Fruit fly (Drosophila melanogaster): ENCODE measurements around the gene Myc.
A peak's percentile ranks its signal among the peaks of the same experiment; 100 is the strongest.

Myc gene

dm6 chrX:3381667-3382066, 8.7 kb downstream of the Myc start:
- TF ChIP-seq noc (tag; optimal IDR thresholded peaks at IDR 0.05) = peak; percentile 48

- no peak for TF ChIP-seq noc (tag; optimal IDR thresholded peaks at IDR 0.05)
Measured at dm6 chrX:3382075-3382474, 9.1 kb downstream of the Myc start.

dm6 chrX:3382605-3383271, 9.8 kb downstream of the Myc start:
- TF ChIP-seq noc (tag; optimal IDR thresholded peaks at IDR 0.05) = no peak

- TF ChIP-seq noc (tag; optimal IDR thresholded peaks at IDR 0.05) = no peak
Measured at dm6 chrX:3383814-3384213, 10.9 kb downstream of the Myc start.

dm6 chrX:3389861-3390260, 16.9 kb downstream of the Myc start:
- peak; percentile 76 for TF ChIP-seq noc (tag; optimal IDR thresholded peaks at IDR 0.05)

dm6 chrX:3394144-3394543, 21.2 kb downstream of the Myc start:
- TF ChIP-seq noc (tag; optimal IDR thresholded peaks at IDR 0.05) = no peak

- TF ChIP-seq noc (tag; optimal IDR thresholded peaks at IDR 0.05) = peak; percentile 40
Measured at dm6 chrX:3396837-3397495, 24.0 kb downstream of the Myc start.

dm6 chrX:3398576-3399277, 25.8 kb downstream of the Myc start:
- no peak for TF ChIP-seq noc (tag; optimal IDR thresholded peaks at IDR 0.05)

- TF ChIP-seq noc (tag; optimal IDR thresholded peaks at IDR 0.05) = peak; percentile 60
Measured at dm6 chrX:3399286-3399685, 26.3 kb downstream of the Myc start.

- TF ChIP-seq noc (tag; optimal IDR thresholded peaks at IDR 0.05) = peak; percentile 67
Measured at dm6 chrX:3403411-3403810, 30.5 kb downstream of the Myc start.

dm6 chrX:3404698-3405097, 31.7 kb downstream of the Myc start:
- TF ChIP-seq noc (tag; optimal IDR thresholded peaks at IDR 0.05) = no peak

dm6 chrX:3405440-3405839, 32.5 kb downstream of the Myc start:
- TF ChIP-seq noc (tag; optimal IDR thresholded peaks at IDR 0.05) = no peak

- no peak for TF ChIP-seq noc (tag; optimal IDR thresholded peaks at IDR 0.05)
Measured at dm6 chrX:3407760-3408608, 35.0 kb downstream of the Myc start.

dm6 chrX:3408609-3409237, 35.8 kb downstream of the Myc start:
- TF ChIP-seq noc (tag; optimal IDR thresholded peaks at IDR 0.05) = no peak

- no peak for TF ChIP-seq noc (tag; optimal IDR thresholded peaks at IDR 0.05)
Measured at dm6 chrX:3411411-3411810, 38.5 kb downstream of the Myc start.

- no peak for TF ChIP-seq noc (tag; optimal IDR thresholded peaks at IDR 0.05)
Measured at dm6 chrX:3411812-3412211, 38.9 kb downstream of the Myc start.

Data from whole organism, larva.